Fruit fly (Drosophila melanogaster) whole organism, embryonic: ENCODE results near the gene CG43403.

Source experiments
- Antp ChIP-seq: fragments of 200-800 bp; sonication (Bioruptor generic); optimal IDR thresholded peaks from 3 replicates; lab custom pipeline; 2016; ENCODE audit warnings: missing biosample characterization, missing genetic modification characterization
- Awh ChIP-seq: fragments of 200-800 bp; sonication (Bioruptor generic); IDR thresholded peaks from 2 replicates; pipeline ENCODE4, ENCODE4 v1.3.6; 2022; ENCODE audit warnings: missing biosample characterization, missing genetic modification characterization
- Bteb2 ChIP-seq: fragments of 200-800 bp; sonication (Bioruptor generic); optimal IDR thresholded peaks from 2 replicates; lab custom pipeline; 2016; ENCODE audit warnings: missing biosample characterization, missing genetic modification characterization
- CG12299 ChIP-seq: fragments of 200-800 bp; sonication (Bioruptor generic); optimal IDR thresholded peaks from 2 replicates; lab custom pipeline; 2018; ENCODE audit warnings: missing biosample characterization, mild to moderate bottlenecking, missing genetic modification characterization
- CG13424 ChIP-seq: fragments of 200-800 bp; sonication (Bioruptor generic); optimal IDR thresholded peaks from 2 replicates; lab custom pipeline; 2019; ENCODE audit warnings: missing biosample characterization, mild to moderate bottlenecking, missing genetic modification characterization, moderate library complexity
- CG2678 ChIP-seq: fragments of 200-800 bp; sonication (Bioruptor generic); optimal IDR thresholded peaks from 3 replicates; lab custom pipeline; 2019; ENCODE audit warnings: missing biosample characterization, mild to moderate bottlenecking, missing genetic modification characterization, moderate library complexity
- CG32532 ChIP-seq: fragments of 200-800 bp; sonication (Bioruptor generic); IDR thresholded peaks from 2 replicates; pipeline ENCODE4 v1.3.6; 2022; ENCODE audit warnings: missing biosample characterization, missing genetic modification characterization
- CG4707 ChIP-seq: fragments of 200-800 bp; sonication (Bioruptor generic); optimal IDR thresholded peaks from 2 replicates; lab custom pipeline; 2018; ENCODE audit warnings: missing biosample characterization, mild to moderate bottlenecking, missing genetic modification characterization, moderate library complexity
- CG7556 ChIP-seq: fragments of 200-800 bp; sonication (Bioruptor generic); optimal IDR thresholded peaks from 2 replicates; lab custom pipeline; 2017; ENCODE audit warnings: missing biosample characterization, mild to moderate bottlenecking, missing genetic modification characterization
- CG7928 ChIP-seq: fragments of 200-800 bp; sonication (Bioruptor generic); optimal IDR thresholded peaks from 2 replicates; lab custom pipeline; 2017; ENCODE audit warnings: missing biosample characterization, mild to moderate bottlenecking, missing genetic modification characterization
- CG8089 ChIP-seq: fragments of 200-800 bp; sonication (Bioruptor generic); optimal IDR thresholded peaks from 3 replicates; lab custom pipeline; 2016; ENCODE audit warnings: missing biosample characterization, missing genetic modification characterization
- CG9797 ChIP-seq: fragments of 200-800 bp; sonication (Bioruptor generic); optimal IDR thresholded peaks from 3 replicates; lab custom pipeline; 2018; ENCODE audit warnings: missing biosample characterization, mild to moderate bottlenecking, missing genetic modification characterization
- CG9817 ChIP-seq: fragments of 200-800 bp; sonication (Bioruptor generic); optimal IDR thresholded peaks from 2 replicates; lab custom pipeline; 2018; ENCODE audit warnings: missing biosample characterization, mild to moderate bottlenecking, missing genetic modification characterization, moderate library complexity
- HLH3B ChIP-seq: fragments of 200-800 bp; sonication (Bioruptor generic); IDR thresholded peaks from 2 replicates; pipeline ENCODE4 v1.3.6; 2022; ENCODE audit warnings: missing biosample characterization, missing genetic modification characterization
- Med ChIP-seq: fragments of 200-800 bp; sonication (Bioruptor generic); peaks from one replicate; lab custom pipeline; 2016; ENCODE audit warnings: missing biosample characterization, missing genetic modification characterization, mild to moderate bottlenecking, inconsistent platforms, moderate library complexity
- NK7.1 ChIP-seq: fragments of 200-800 bp; sonication (Bioruptor generic); optimal IDR thresholded peaks from 3 replicates; lab custom pipeline; 2016; ENCODE audit warnings: missing biosample characterization, missing genetic modification characterization
- Ravus ChIP-seq: fragments of 200-800 bp; sonication (Bioruptor generic); IDR thresholded peaks from 2 replicates; pipeline ENCODE4 v1.3.6; 2022; ENCODE audit warnings: missing biosample characterization, missing genetic modification characterization
- Taf1 ChIP-seq: fragments of 200-800 bp; sonication (Bioruptor generic); IDR thresholded peaks from 2 replicates; pipeline ENCODE4 v1.3.6; 2022; ENCODE audit warnings: missing biosample characterization, missing genetic modification characterization
- Tbp ChIP-seq: fragments of >200 bp; optimal IDR thresholded peaks from 2 replicates; lab custom pipeline; 2018; ENCODE audit warnings: missing biosample characterization, missing genetic modification characterization
- al ChIP-seq: fragments of 200-800 bp; sonication (Bioruptor generic); IDR thresholded peaks from 2 replicates; pipeline ENCODE4 v1.3.6; 2022; ENCODE audit warnings: missing biosample characterization, missing genetic modification characterization
- ase ChIP-seq: fragments of 200-800 bp; sonication (Bioruptor generic); IDR thresholded peaks from 3 replicates; pipeline ENCODE4 v1.3.6; 2022; ENCODE audit warnings: missing biosample characterization, missing genetic modification characterization
- chn ChIP-seq: fragments of 200-800 bp; sonication (Bioruptor generic); optimal IDR thresholded peaks from 2 replicates; lab custom pipeline; 2016; ENCODE audit warnings: missing biosample characterization, missing genetic modification characterization
- crc ChIP-seq: fragments of 200-800 bp; sonication (Bioruptor generic); optimal IDR thresholded peaks from 2 replicates; lab custom pipeline; 2016; ENCODE audit warnings: missing biosample characterization, missing genetic modification characterization
- crol ChIP-seq: fragments of 200-800 bp; sonication (Bioruptor generic); IDR thresholded peaks from 2 replicates; pipeline ENCODE4 v1.3.6; 2022; ENCODE audit warnings: missing biosample characterization, missing genetic modification characterization
- insv ChIP-seq, 2 experiments: fragments of 200-800 bp; sonication (Bioruptor generic); optimal IDR thresholded peaks; 3 replicates each; lab custom pipeline; 2016 to 2018; ENCODE audit warnings: missing biosample characterization in 2 of 2, missing genetic modification characterization in 2 of 2
- jigr1 ChIP-seq: fragments of 200-800 bp; sonication (Bioruptor generic); IDR thresholded peaks from 3 replicates; pipeline ENCODE4 v1.3.6; 2022; ENCODE audit warnings: missing biosample characterization, missing genetic modification characterization
- nerfin-1 ChIP-seq: fragments of 200-800 bp; sonication (Bioruptor generic); optimal IDR thresholded peaks from 3 replicates; lab custom pipeline; 2019; ENCODE audit warnings: missing biosample characterization, mild to moderate bottlenecking, missing genetic modification characterization, moderate library complexity
- nerfin-2 ChIP-seq: fragments of 200-800 bp; sonication (Bioruptor generic); IDR thresholded peaks from 2 replicates; pipeline ENCODE4 v1.3.6; 2022; ENCODE audit warnings: missing biosample characterization, missing genetic modification characterization; ENCODE audit not compliant: partially characterized antibody
- otp ChIP-seq: fragments of 200-800 bp; sonication (Bioruptor generic); IDR thresholded peaks from 3 replicates; pipeline ENCODE4, ENCODE4 v1.3.6; 2022; ENCODE audit warnings: missing biosample characterization, missing genetic modification characterization
- pho ChIP-seq: fragments of 200-800 bp; sonication (Bioruptor generic); optimal IDR thresholded peaks from 2 replicates; lab custom pipeline; 2016; ENCODE audit warnings: missing biosample characterization, missing genetic modification characterization
- sc ChIP-seq, 3 experiments: fragments of >200 bp in 2 of 3; fragments of 200-800 bp in 1 of 3; sonication (Bioruptor generic) in 1 of 3; optimal IDR thresholded peaks; 2 replicates in 2 of 3; 3 replicates in 1 of 3; lab custom pipeline; 2017; ENCODE audit warnings: mild to moderate bottlenecking in 1 of 3, missing biosample characterization in 1 of 3, missing genetic modification characterization in 1 of 3, missing genetic modification reagents in 1 of 3
- scrt ChIP-seq: fragments of 200-800 bp; sonication (Bioruptor generic); optimal IDR thresholded peaks from 2 replicates; lab custom pipeline; 2018; ENCODE audit warnings: missing biosample characterization, mild to moderate bottlenecking, missing genetic modification characterization, moderate library complexity
- sens ChIP-seq: fragments of 200-800 bp; sonication (Bioruptor generic); peaks from one replicate; lab custom pipeline; 2016; ENCODE audit warnings: missing biosample characterization, missing genetic modification characterization
- sob ChIP-seq: fragments of 200-800 bp; sonication (Bioruptor generic); IDR thresholded peaks from 2 replicates; pipeline ENCODE4 v1.3.6; 2022; ENCODE audit warnings: missing biosample characterization, missing genetic modification characterization
- sqz ChIP-seq: fragments of 200-800 bp; sonication (Bioruptor generic); optimal IDR thresholded peaks from 3 replicates; lab custom pipeline; 2018; ENCODE audit warnings: missing biosample characterization, mild to moderate bottlenecking, missing genetic modification characterization
- tna ChIP-seq: fragments of 200-800 bp; sonication (Bioruptor generic); IDR thresholded peaks from 2 replicates; pipeline ENCODE4 v1.3.6; 2022; ENCODE audit warnings: missing biosample characterization, missing genetic modification characterization; ENCODE audit not compliant: partially characterized antibody
- twi ChIP-seq: fragments of 200-800 bp; optimal IDR thresholded peaks from 2 replicates; lab custom pipeline; 2019; ENCODE audit warnings: missing biosample characterization, mild to moderate bottlenecking, missing genetic modification characterization, moderate library complexity
- unpg ChIP-seq: fragments of 200-800 bp; sonication (Bioruptor generic); optimal IDR thresholded peaks from 3 replicates; lab custom pipeline; 2018; ENCODE audit warnings: missing biosample characterization, mild to moderate bottlenecking, missing genetic modification characterization, moderate library complexity

The CG43403 gene

dm6 chr2L:2636326-2637001, 16.5 kb downstream of the CG43403 start (continued):
- TF ChIP-seq sqz (GFP tag; lab: Kevin White, UChicago) (no peak), CG7556 (GFP tag; lab: Kevin White, UChicago) (peak; percentile 42), CG32532 (GFP tag; lab: Robert Waterston, UW) (0 out of 2 replicates have a peak, but pooled peaks have one; percentile 17), unpg (GFP tag; lab: Kevin White, UChicago) (peak; percentile 16)

- TF ChIP-seq Awh: no peak
- no peak for TF ChIP-seq Ravus (GFP tag; lab: Robert Waterston, UW)
- TF ChIP-seq nerfin-2: no peak
- no peak for TF ChIP-seq CG9797 (GFP tag; lab: Kevin White, UChicago)
- no peak for TF ChIP-seq chn (GFP tag; lab: Kevin White, UChicago)
- TF ChIP-seq tna (GFP tag; lab: Robert Waterston, UW): no peak
- no peak for TF ChIP-seq crc (GFP tag; lab: Kevin White, UChicago)
- TF ChIP-seq HLH3B (GFP tag; lab: Robert Waterston, UW): no peak
- no peak for TF ChIP-seq jigr1 (GFP tag; lab: Robert Waterston, UW)
- TF ChIP-seq sens (GFP tag; lab: Kevin White, UChicago): no peak
- TF ChIP-seq Bteb2 (GFP tag; lab: Kevin White, UChicago): no peak
- TF ChIP-seq CG2678 (tag; lab: Kevin White, UChicago): no peak
- TF ChIP-seq CG9817 (tag; lab: Kevin White, UChicago): no peak
- no peak for TF ChIP-seq sc (optimal IDR thresholded peaks at IDR 0.05; lab: Kevin White, UChicago)
- no peak for TF ChIP-seq sc (GFP tag; optimal IDR thresholded peaks at IDR 0.05; lab: Kevin White, UChicago)
- no peak for TF ChIP-seq sob (GFP tag; lab: Robert Waterston, UW)
- peak; percentile 92 for TF ChIP-seq scrt (GFP tag; lab: Kevin White, UChicago)
- no peak for TF ChIP-seq ase
- TF ChIP-seq insv (GFP tag; optimal IDR thresholded peaks at IDR 0.05; lab: Kevin White, UChicago): no peak
- no peak for TF ChIP-seq Taf1 (GFP tag; lab: Robert Waterston, UW)
- TF ChIP-seq Med: peak; percentile 31
- no peak for TF ChIP-seq CG7928 (GFP tag; lab: Kevin White, UChicago)
- TF ChIP-seq CG13424 (tag; lab: Kevin White, UChicago): no peak
- no peak for TF ChIP-seq pho (GFP tag; lab: Kevin White, UChicago)
- TF ChIP-seq nerfin-1 (tag; lab: Kevin White, UChicago): peak; percentile 31
- TF ChIP-seq Antp (GFP tag; lab: Kevin White, UChicago): no peak
- peak; percentile 52 for TF ChIP-seq crol (GFP tag; lab: Robert Waterston, UW)
- TF ChIP-seq CG12299: no peak
- TF ChIP-seq NK7.1 (GFP tag; lab: Kevin White, UChicago): no peak
- TF ChIP-seq al (GFP tag; lab: Robert Waterston, UW): no peak
These were observed 17.0 kb downstream of the CG43403 start for dm6 chr2L:2637002-2637377.

dm6 chr2L:2647620-2648019, 27.6 kb downstream of the CG43403 start, which contains the start of the genes CG9962 and CG43851:
TSS of gene CG9962 (minus strand) at chr2L:2647720.
TSS of gene CG43851 (plus strand) at chr2L:2647886.
- TF ChIP-seq CG8089 (GFP tag; lab: Kevin White, UChicago) (no peak), CG4707 (GFP tag; lab: Kevin White, UChicago) (no peak), twi (tag; lab: Kevin White, UChicago) (no peak), Bteb2 (GFP tag; lab: Kevin White, UChicago) (no peak), otp (GFP tag; lab: Robert Waterston, UW) (no peak), Tbp (GFP tag; lab: Kevin White, UChicago) (no peak), ase (no peak)
